Fruit fly (Drosophila melanogaster) S2 (cell line): Measurements from ENCODE around the gene CG14644.
"Not testable (repeated sequence)": the region's sequence is repeated elsewhere in the genome, so short reads cannot be mapped to it uniquely, and the experiment has no call there.

Experiments used
- CG8478 ChIP-seq: fragments of >200 bp; optimal IDR thresholded peaks from 2 replicates; lab custom pipeline; 2018
- CTCF ChIP-seq, 2 experiments: fragments of >200 bp; optimal IDR thresholded peaks; 2 replicates each; lab custom pipeline; 2018

The CG14644 gene

DNA sequence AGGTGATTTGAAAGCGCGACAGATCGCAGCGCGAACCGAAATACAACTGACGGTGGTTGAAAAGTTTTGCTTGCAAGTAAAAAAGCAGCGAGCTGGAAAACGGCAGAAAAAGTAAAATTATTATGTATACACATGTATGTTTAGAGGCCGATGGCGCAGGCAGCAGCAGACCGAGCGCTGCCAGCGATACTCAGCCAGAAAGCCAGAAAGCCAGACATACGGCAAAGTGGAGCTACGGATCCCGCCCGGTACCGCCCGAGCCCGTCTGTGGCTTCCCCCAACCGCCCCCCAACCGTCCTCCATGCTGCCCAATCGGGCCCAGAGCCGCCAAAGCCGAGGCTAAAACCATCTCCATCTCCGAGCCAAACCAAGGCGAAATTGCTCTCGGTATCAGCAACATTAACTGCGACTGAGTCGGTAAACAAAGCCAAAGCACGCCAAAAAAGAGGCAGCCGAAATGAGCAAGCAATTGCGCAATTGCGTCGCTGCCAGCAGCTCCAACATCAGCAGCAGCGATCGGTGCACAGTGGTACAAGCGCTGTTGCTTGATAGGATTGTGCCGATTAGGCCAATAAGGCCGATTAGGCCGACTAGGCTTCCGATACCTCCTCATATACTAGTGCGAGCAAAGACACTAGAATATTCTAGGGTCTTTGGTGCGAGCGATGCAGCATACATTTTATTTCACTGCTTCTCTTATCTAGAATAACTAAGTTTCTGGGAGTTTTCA, 37.4 kb downstream of the CG14644 start, which contains the start of gene CG14636:
Gene CG14636, minus strand, starts transcription at position 51 of the 730 bp plus-strand sequence.
- TF ChIP-seq CG8478 (lab: Kevin White, UChicago) = no peak
- TF ChIP-seq CTCF (optimal IDR thresholded peaks at IDR 0.05; lab: Kevin White, UChicago) = no peak

DNA sequence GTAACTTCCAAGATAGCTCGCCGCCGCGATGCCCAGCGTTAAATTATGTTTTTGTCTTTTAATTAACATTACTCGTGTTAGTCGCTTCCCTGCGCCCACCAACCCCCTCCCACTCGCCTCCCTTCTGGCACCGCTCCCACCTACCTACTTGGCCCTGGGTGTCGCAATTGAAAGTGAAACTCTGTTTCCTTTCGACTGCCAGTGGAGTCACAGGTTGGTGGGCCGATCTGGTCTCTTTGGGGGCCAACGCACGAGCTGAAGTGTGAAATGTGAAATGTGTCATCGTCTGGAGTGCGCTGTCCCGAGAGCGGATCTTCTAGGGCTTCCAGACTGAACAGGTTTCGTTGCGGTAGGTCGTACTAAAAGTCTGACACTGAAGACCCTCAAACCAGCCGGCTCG, 38.2 kb downstream of the CG14644 start:
- TF ChIP-seq CTCF (optimal IDR thresholded peaks at IDR 0.05; lab: Kevin White, UChicago) (no peak), CG8478 (lab: Kevin White, UChicago) (no peak)

DNA sequence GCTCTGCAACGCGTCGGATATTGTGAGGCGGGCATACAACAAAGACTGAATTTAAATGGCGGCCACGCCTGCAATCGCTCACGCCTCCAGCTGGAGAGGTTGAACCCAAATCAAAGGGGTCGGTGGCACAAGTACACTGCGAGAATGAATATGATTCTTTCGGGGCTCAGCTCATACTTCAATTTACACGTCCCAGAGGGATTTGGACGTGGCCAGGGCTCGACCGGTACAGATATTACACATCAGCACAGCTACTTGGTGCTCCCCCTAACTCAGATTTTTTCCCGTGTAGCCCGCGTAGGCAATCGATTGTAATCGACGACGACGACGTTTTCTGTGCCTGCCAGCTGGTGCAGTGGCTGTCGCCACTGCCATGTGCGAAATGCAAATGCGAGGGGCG, 38.8 kb downstream of the CG14644 start:
- TF ChIP-seq CTCF (optimal IDR thresholded peaks at IDR 0.05; lab: Kevin White, UChicago) (no peak), CG8478 (lab: Kevin White, UChicago) (no peak)

DNA sequence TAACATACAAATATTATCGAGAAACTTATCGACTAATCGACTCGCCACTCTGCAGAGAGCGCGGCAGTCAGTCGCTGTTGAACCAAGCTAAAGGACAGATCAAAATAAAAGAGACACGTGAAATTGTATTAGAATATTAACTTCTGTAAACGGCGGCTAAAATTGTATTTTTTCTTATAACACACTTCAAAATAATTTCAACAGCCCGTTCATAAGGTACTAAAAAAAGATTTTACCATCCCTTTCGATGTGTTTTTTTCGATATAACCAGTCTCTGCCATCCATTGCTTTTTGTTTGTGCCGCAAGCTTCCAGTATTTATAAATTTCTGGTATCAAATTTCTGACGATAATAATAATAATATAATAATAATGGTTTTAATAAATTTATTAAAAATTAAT, 41.4 kb downstream of the CG14644 start, which contains the start of gene aux:
Gene aux, plus strand, starts transcription at position 301 of the 400 bp plus-strand sequence.
- not testable (repeated sequence) for TF ChIP-seq CTCF (optimal IDR thresholded peaks at IDR 0.05; lab: Kevin White, UChicago); CG8478 (lab: Kevin White, UChicago)
